Fruit fly (Drosophila melanogaster): Measurements from ENCODE around the gene CG12099.

The CG12099 gene

dm6 chr3L:1546349-1547116 lies 11.8 kb downstream of the CG12099 start:
- TF ChIP-seq CG34367 (tag; optimal IDR thresholded peaks at IDR 0.05), result no peak
- TF ChIP-seq CG14655 (GFP tag; optimal IDR thresholded peaks at IDR 0.05), result no peak
- peak; percentile 13 for TF ChIP-seq Pif1A (GFP tag; optimal IDR thresholded peaks at IDR 0.05)
- TF ChIP-seq rn (GFP tag; IDR thresholded peaks at IDR 0.05), result no peak
- peak; percentile 44; the same call in 1 of the 2 replicates for TF ChIP-seq Ets98B (GFP tag; IDR thresholded peaks at IDR 0.05)
- TF ChIP-seq CG9948 (tag; optimal IDR thresholded peaks at IDR 0.05), result no peak
- peak; percentile 19; the same call in 1 of the 3 replicates for TF ChIP-seq CG4496 (GFP tag; IDR thresholded peaks at IDR 0.05)
- TF ChIP-seq fd96Ca (GFP tag; IDR thresholded peaks at IDR 0.05), result no peak
- TF ChIP-seq CG13204 (GFP tag; optimal IDR thresholded peaks at IDR 0.05), result no peak
- no peak for TF ChIP-seq CG10348 (GFP tag; IDR thresholded peaks at IDR 0.05)
- TF ChIP-seq CG8159 (tag; optimal IDR thresholded peaks at IDR 0.05), result no peak
- peak; percentile 53 for TF ChIP-seq CG32121 (GFP tag; IDR thresholded peaks at IDR 0.05)
- TF ChIP-seq Pif1B (GFP tag; optimal IDR thresholded peaks at IDR 0.05), result no peak
- peak; percentile 24 for TF ChIP-seq EcR (GFP tag; optimal IDR thresholded peaks at IDR 0.05)
- TF ChIP-seq gl (tag; optimal IDR thresholded peaks at IDR 0.05), result peak; percentile 8
- peak; percentile 50; the same call in 1 of the 2 replicates for TF ChIP-seq CG12605 (GFP tag; IDR thresholded peaks at IDR 0.05)
- TF ChIP-seq CG17806 (tag; optimal IDR thresholded peaks at IDR 0.05), result no peak
- peak; percentile 39 for TF ChIP-seq Snoo (tag; optimal IDR thresholded peaks at IDR 0.05)
- no peak for TF ChIP-seq CG8301 (tag; optimal IDR thresholded peaks at IDR 0.05)
- TF ChIP-seq CG15710 (tag; optimal IDR thresholded peaks at IDR 0.05), result no peak
- no peak for TF ChIP-seq D1 (tag; optimal IDR thresholded peaks at IDR 0.05)

dm6 chr3L:1545693-1546329 lies 12.5 kb downstream of the CG12099 start, which contains the start of the genes CG32313 and Pcyt1:
Gene CG32313, minus strand, starts transcription at chr3L:1545743.
Gene Pcyt1, plus strand, starts transcription at chr3L:1546092.
- TF ChIP-seq CG10348 (GFP tag; IDR thresholded peaks at IDR 0.05), result no peak
- no peak for TF ChIP-seq gl (tag; optimal IDR thresholded peaks at IDR 0.05)
- no peak for TF ChIP-seq Snoo (tag; optimal IDR thresholded peaks at IDR 0.05)
- TF ChIP-seq Pif1B (GFP tag; optimal IDR thresholded peaks at IDR 0.05), result peak; percentile 30
- no peak for TF ChIP-seq D1 (tag; optimal IDR thresholded peaks at IDR 0.05)
- TF ChIP-seq CG9948 (tag; optimal IDR thresholded peaks at IDR 0.05), result no peak
- peak; percentile 30 for TF ChIP-seq EcR (GFP tag; optimal IDR thresholded peaks at IDR 0.05)
- TF ChIP-seq CG34367 (tag; optimal IDR thresholded peaks at IDR 0.05), result no peak
- no peak for TF ChIP-seq rn (GFP tag; IDR thresholded peaks at IDR 0.05)
- 0 out of 2 replicates have a peak, but pooled peaks have one; percentile 9 for TF ChIP-seq CG12605 (GFP tag; IDR thresholded peaks at IDR 0.05)

dm6 chr3L:1538314-1538854 lies 19.9 kb downstream of the CG12099 start:
- TF ChIP-seq EcR (GFP tag; optimal IDR thresholded peaks at IDR 0.05) (peak; percentile 1), CG17806 (tag; optimal IDR thresholded peaks at IDR 0.05) (no peak), fd96Ca (GFP tag; IDR thresholded peaks at IDR 0.05) (no peak), CG4496 (GFP tag; IDR thresholded peaks at IDR 0.05) (no peak), CG12605 (GFP tag; IDR thresholded peaks at IDR 0.05) (no peak), D1 (tag; optimal IDR thresholded peaks at IDR 0.05) (no peak), Pif1B (GFP tag; optimal IDR thresholded peaks at IDR 0.05) (no peak), CG8159 (tag; optimal IDR thresholded peaks at IDR 0.05) (peak; percentile 46), Ets98B (GFP tag; IDR thresholded peaks at IDR 0.05) (no peak)

dm6 chr3L:1537353-1537752 lies 20.9 kb downstream of the CG12099 start:
- no peak for TF ChIP-seq CG9948 (tag; optimal IDR thresholded peaks at IDR 0.05)
- TF ChIP-seq fd96Ca (GFP tag; IDR thresholded peaks at IDR 0.05), result no peak
- no peak for TF ChIP-seq CG8301 (tag; optimal IDR thresholded peaks at IDR 0.05)
- TF ChIP-seq CG8159 (tag; optimal IDR thresholded peaks at IDR 0.05), result no peak
- TF ChIP-seq Snoo (tag; optimal IDR thresholded peaks at IDR 0.05), result no peak
- TF ChIP-seq rn (GFP tag; IDR thresholded peaks at IDR 0.05), result no peak
- no peak for TF ChIP-seq D1 (tag; optimal IDR thresholded peaks at IDR 0.05)
- no peak for TF ChIP-seq Ets98B (GFP tag; IDR thresholded peaks at IDR 0.05)
- no peak for TF ChIP-seq EcR (GFP tag; optimal IDR thresholded peaks at IDR 0.05)
- no peak for TF ChIP-seq CG10348 (GFP tag; IDR thresholded peaks at IDR 0.05)
- TF ChIP-seq CG32121 (GFP tag; IDR thresholded peaks at IDR 0.05), result no peak

- TF ChIP-seq CG8159 (tag; optimal IDR thresholded peaks at IDR 0.05) (peak; percentile 53), EcR (GFP tag; optimal IDR thresholded peaks at IDR 0.05) (peak; percentile 57), CG13204 (GFP tag; optimal IDR thresholded peaks at IDR 0.05) (no peak), CG17806 (tag; optimal IDR thresholded peaks at IDR 0.05) (peak; percentile 36), Ets98B (GFP tag; IDR thresholded peaks at IDR 0.05) (peak; percentile 63), gl (tag; optimal IDR thresholded peaks at IDR 0.05) (no peak), Pif1A (GFP tag; optimal IDR thresholded peaks at IDR 0.05) (no peak), CG32121 (GFP tag; IDR thresholded peaks at IDR 0.05) (peak; percentile 43; the same call in 1 of the 2 replicates), fd96Ca (GFP tag; IDR thresholded peaks at IDR 0.05) (0 out of 3 replicates have a peak, but pooled peaks have one; percentile 13), rn (GFP tag; IDR thresholded peaks at IDR 0.05) (no peak), CG8301 (tag; optimal IDR thresholded peaks at IDR 0.05) (peak; percentile 26), CG14655 (GFP tag; optimal IDR thresholded peaks at IDR 0.05) (no peak), CG15710 (tag; optimal IDR thresholded peaks at IDR 0.05) (peak; percentile 24), CG9948 (tag; optimal IDR thresholded peaks at IDR 0.05) (peak; percentile 16), CG12605 (GFP tag; IDR thresholded peaks at IDR 0.05) (0 out of 2 replicates have a peak, but pooled peaks have one; percentile 18), CG34367 (tag; optimal IDR thresholded peaks at IDR 0.05) (peak; percentile 25), Snoo (tag; optimal IDR thresholded peaks at IDR 0.05) (peak; percentile 65), D1 (tag; optimal IDR thresholded peaks at IDR 0.05) (no peak), CG10348 (GFP tag; IDR thresholded peaks at IDR 0.05) (no peak), CG4496 (GFP tag; IDR thresholded peaks at IDR 0.05) (peak; percentile 76), Pif1B (GFP tag; optimal IDR thresholded peaks at IDR 0.05) (no peak)
These were observed 21.6 kb downstream of the CG12099 start, which contains the start of the genes CG12091 and pns for dm6 chr3L:1536487-1537337. Gene CG12091, minus strand, starts transcription at chr3L:1536835. Gene pns, plus strand, starts transcription at chr3L:1537137.
